Worm (Caenorhabditis elegans) whole organism, L2 larva: ENCODE measurements around the gene fbxa-51.

ENCODE experiments used
- aly-2 ChIP-seq: fragments of 150-350 bp; optimal IDR thresholded peaks from 2 replicates; lab custom pipeline; 2014; ENCODE audit warnings: missing biosample characterization, missing genetic modification characterization
- ama-1 ChIP-seq: fragments of 150-350 bp; optimal IDR thresholded peaks from 2 replicates; lab custom pipeline; 2018; ENCODE audit warnings: inconsistent platforms
- egl-27 ChIP-seq: sonication (generic microtip); optimal IDR thresholded peaks from 3 replicates; lab custom pipeline; 2017; ENCODE audit warnings: missing biosample characterization, missing genetic modification reagents, missing genetic modification characterization
- mab-5 ChIP-seq: fragments of 150-350 bp; optimal IDR thresholded peaks from 2 replicates; lab custom pipeline; 2014; ENCODE audit warnings: missing biosample characterization, missing genetic modification characterization
- unc-62 ChIP-seq: fragments of 150-350 bp; optimal IDR thresholded peaks from 2 replicates; lab custom pipeline; 2014; ENCODE audit warnings: missing biosample characterization, missing genetic modification reagents, missing genetic modification characterization

DNA sequence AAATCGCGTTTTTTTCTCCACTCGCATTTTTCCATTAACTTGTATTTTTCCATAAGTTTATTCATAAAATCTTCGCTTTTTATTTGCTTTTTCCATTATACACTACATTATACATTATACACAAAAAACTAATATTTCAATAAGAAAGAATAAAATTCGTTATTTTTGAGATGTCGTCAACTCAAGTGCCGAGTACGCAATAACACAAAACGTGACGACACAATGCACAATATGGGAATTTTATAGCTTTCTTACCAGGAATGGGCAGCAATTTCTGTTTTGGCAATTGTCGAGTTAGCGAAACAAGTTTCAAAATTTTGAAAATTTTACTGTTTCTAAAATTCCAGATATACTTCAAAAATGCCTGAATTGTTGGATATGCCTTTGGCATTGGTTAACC is 9.9 kb upstream of the fbxa-51 start, which contains the start of gene fbxa-10:
- TF ChIP-seq mab-5 (no peak), unc-62 (GFP tag; lab: Kevin White, UChicago) (no peak), ama-1 (lab: Kevin White, UChicago) (no peak), aly-2 (tag; lab: Kevin White, UChicago) (no peak), egl-27 (tag; lab: Kevin White, UChicago) (no peak)
